Fruit fly (Drosophila melanogaster): ENCODE results near the gene nAChRbeta3.

Gene nAChRbeta3

DNA sequence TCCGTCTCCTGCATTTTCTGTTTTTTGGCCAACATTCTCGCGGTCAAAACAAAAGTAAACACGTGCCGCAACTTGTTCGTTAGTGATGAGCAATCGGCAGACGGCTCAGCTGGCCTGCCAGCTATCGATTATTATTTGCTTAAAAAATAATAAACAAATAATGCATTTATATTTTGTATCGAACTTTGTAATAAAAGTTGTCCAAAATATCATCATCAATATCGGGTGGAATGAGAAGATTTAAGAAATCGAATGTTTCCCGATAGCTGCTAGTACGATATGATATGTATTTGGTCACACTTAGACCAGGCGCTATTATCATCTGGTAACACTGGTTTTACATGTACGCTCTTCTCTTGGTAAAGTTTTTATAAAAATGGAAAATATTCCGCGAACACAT is 23.1 kb downstream of the nAChRbeta3 start, which contains the start of the genes Nle and Sf3b1 (continued):
- TF ChIP-seq Side (GFP tag; optimal IDR thresholded peaks at IDR 0.05) = peak; percentile 8
- TF ChIP-seq otp (GFP tag; IDR thresholded peaks at IDR 0.05) = no peak
- no peak for TF ChIP-seq CG4854 (GFP tag; optimal IDR thresholded peaks at IDR 0.05)
- TF ChIP-seq ash1 (GFP tag; optimal IDR thresholded peaks at IDR 0.05) = no peak
- TF ChIP-seq Optix (GFP tag; IDR thresholded peaks at IDR 0.05) = no peak
- no peak for TF ChIP-seq CG6854 (GFP tag; optimal IDR thresholded peaks at IDR 0.05)
- TF ChIP-seq CG9932 (GFP tag; IDR thresholded peaks at IDR 0.05) = peak; percentile 80
- no peak for TF ChIP-seq Eip74EF (GFP tag; optimal IDR thresholded peaks at IDR 0.05)
- no peak for TF ChIP-seq cg (GFP tag; optimal IDR thresholded peaks at IDR 0.05)
- TF ChIP-seq cas (GFP tag; IDR thresholded peaks at IDR 0.05) = no peak
- no peak for TF ChIP-seq Oaz (GFP tag; IDR thresholded peaks at IDR 0.05)
- TF ChIP-seq grau (tag; optimal IDR thresholded peaks at IDR 0.05) = peak; percentile 44
- TF ChIP-seq Fer1 (GFP tag; optimal IDR thresholded peaks at IDR 0.05) = peak; percentile 46
- TF ChIP-seq CG10462 (GFP tag; optimal IDR thresholded peaks at IDR 0.05) = peak; percentile 27
- TF ChIP-seq CG3163 (GFP tag; optimal IDR thresholded peaks at IDR 0.05) = no peak
- no peak for TF ChIP-seq HHEX (GFP tag; optimal IDR thresholded peaks at IDR 0.05)
- TF ChIP-seq D (optimal IDR thresholded peaks at IDR 0.05) = no peak
- no peak for TF ChIP-seq D (GFP tag; optimal IDR thresholded peaks at IDR 0.05)
- TF ChIP-seq CG11093 (GFP tag; IDR thresholded peaks at IDR 0.05) = no peak
- no peak for TF ChIP-seq CG1529 (GFP tag; optimal IDR thresholded peaks at IDR 0.05)
- TF ChIP-seq Hsf (GFP tag; optimal IDR thresholded peaks at IDR 0.05) = peak; percentile 73
- TF ChIP-seq CG10565 (GFP tag; optimal IDR thresholded peaks at IDR 0.05) = no peak
- peak; percentile 98 for TF ChIP-seq Dll (GFP tag; IDR thresholded peaks at IDR 0.05; ENCODE audit: partially characterized antibody)
- TF ChIP-seq amos (GFP tag; IDR thresholded peaks at IDR 0.05; ENCODE audit: partially characterized antibody) = peak; percentile 91
- peak; percentile 50; the same call in 1 of the 2 replicates for TF ChIP-seq Xrp1 (GFP tag; IDR thresholded peaks at IDR 0.05)
- TF ChIP-seq ssp (GFP tag; IDR thresholded peaks at IDR 0.05) = no peak
- TF ChIP-seq Dbx (GFP tag; IDR thresholded peaks at IDR 0.05) = no peak
- no peak for TF ChIP-seq grn (GFP tag; optimal IDR thresholded peaks at IDR 0.05)
- peak; percentile 95 for TF ChIP-seq vnd (GFP tag; IDR thresholded peaks at IDR 0.05; ENCODE audit: partially characterized antibody)
- no peak for TF ChIP-seq MTF-1 (GFP tag; optimal IDR thresholded peaks at IDR 0.05; ENCODE audit: borderline replicate concordance)
- TF ChIP-seq CG6813 (GFP tag; optimal IDR thresholded peaks at IDR 0.05) = no peak
- no peak for TF ChIP-seq her (GFP tag; optimal IDR thresholded peaks at IDR 0.05)
- no peak for TF ChIP-seq corto (GFP tag; optimal IDR thresholded peaks at IDR 0.05)
- TF ChIP-seq CG8089 (GFP tag; optimal IDR thresholded peaks at IDR 0.05) = peak; percentile 5
- peak; percentile 12 for TF ChIP-seq Atf3 (GFP tag; optimal IDR thresholded peaks at IDR 0.05)
- TF ChIP-seq CG12155 (GFP tag; optimal IDR thresholded peaks at IDR 0.05) = peak; percentile 37
- peak; percentile 81; the same call in 2 of the 3 replicates for TF ChIP-seq mld (GFP tag; IDR thresholded peaks at IDR 0.05; ENCODE audit: partially characterized antibody)
- no peak; the same call in 1 of the 2 replicates for TF ChIP-seq CG4404 (GFP tag; IDR thresholded peaks at IDR 0.05)
- peak; percentile 35 for TF ChIP-seq CG1233 (GFP tag; optimal IDR thresholded peaks at IDR 0.05)
- no peak for TF ChIP-seq Hmx (GFP tag; optimal IDR thresholded peaks at IDR 0.05)
- TF ChIP-seq Nf-YB (GFP tag; optimal IDR thresholded peaks at IDR 0.05) = peak; percentile 6
- no peak for TF ChIP-seq usp (GFP tag; optimal IDR thresholded peaks at IDR 0.05)
- TF ChIP-seq Hr78 (GFP tag; optimal IDR thresholded peaks at IDR 0.05) = no peak
- peak; percentile 17 for TF ChIP-seq CG9609 (GFP tag; optimal IDR thresholded peaks at IDR 0.05)
- TF ChIP-seq Poxn (GFP tag; IDR thresholded peaks at IDR 0.05) = no peak
- peak; percentile 52 for TF ChIP-seq CG8924 (tag; optimal IDR thresholded peaks at IDR 0.05)
- no peak for TF ChIP-seq prd (optimal IDR thresholded peaks at IDR 0.05)
- TF ChIP-seq prd (GFP tag; IDR thresholded peaks at IDR 0.05) = peak; percentile 56; the same call in 1 of the 3 replicates
- peak; percentile 27; the same call in 1 of the 4 replicates for TF ChIP-seq Gug (GFP tag; IDR thresholded peaks at IDR 0.05)
- peak; percentile 39 for TF ChIP-seq Hr3 (GFP tag; optimal IDR thresholded peaks at IDR 0.05)
- no peak for TF ChIP-seq Mrtf (GFP tag; IDR thresholded peaks at IDR 0.05)
- TF ChIP-seq CG31388 (GFP tag; optimal IDR thresholded peaks at IDR 0.05) = no peak

Data from whole organism, embryonic.